Worm (Caenorhabditis elegans) whole organism, young adult: ENCODE measurements around the gene C50B6.9.

Experiments
- B0019.2 ChIP-seq: fragments of 200-800 bp; sonication (Bioruptor generic); conservative IDR thresholded peaks from 2 replicates; pipeline ENCODE4 v1.3.6; 2022; ENCODE audit warnings: missing genetic modification reagents, missing genetic modification characterization, missing compliant biosample characterization
- C06A6.2 ChIP-seq: fragments of 200-800 bp; sonication (Bioruptor generic); conservative IDR thresholded peaks from 2 replicates; pipeline ENCODE4 v1.3.6; 2022; ENCODE audit warnings: missing genetic modification characterization, missing compliant biosample characterization
- F10E7.11 ChIP-seq: sonication (generic microtip); optimal IDR thresholded peaks from 2 replicates; lab custom pipeline; 2017; ENCODE audit warnings: mild to moderate bottlenecking, missing genetic modification characterization, moderate library complexity, missing compliant biosample characterization
- F22D6.2 ChIP-seq: sonication (generic microtip); optimal IDR thresholded peaks from 2 replicates; lab custom pipeline; 2016; ENCODE audit warnings: mild to moderate bottlenecking, missing genetic modification characterization, missing compliant biosample characterization
- F33H1.4 ChIP-seq: fragments of 200-800 bp; sonication (Bioruptor generic); IDR thresholded peaks from 2 replicates; pipeline ENCODE4 v1.3.6; 2022; ENCODE audit warnings: missing genetic modification reagents, missing genetic modification characterization, missing compliant biosample characterization
- F37B4.10 ChIP-seq: fragments of 200-800 bp; sonication (Bioruptor generic); IDR thresholded peaks from 2 replicates; pipeline ENCODE4 v1.3.6; 2022; ENCODE audit warnings: missing genetic modification characterization, missing compliant biosample characterization
- K11D2.4 ChIP-seq: fragments of 200-800 bp; sonication (Bioruptor generic); IDR thresholded peaks from 2 replicates; pipeline ENCODE4 v1.3.6; 2022; ENCODE audit warnings: missing genetic modification reagents, missing genetic modification characterization, missing compliant biosample characterization
- Y56A3A.18 ChIP-seq: fragments of 200-800 bp; sonication (Bioruptor generic); IDR thresholded peaks from 2 replicates; pipeline ENCODE4 v1.3.6; 2022; ENCODE audit warnings: missing genetic modification reagents, missing genetic modification characterization, missing compliant biosample characterization
- Y95B8A.8 ChIP-seq: fragments of 200-800 bp; sonication (Bioruptor generic); IDR thresholded peaks from 2 replicates; pipeline ENCODE4 v1.3.6; 2022; ENCODE audit warnings: missing genetic modification reagents, missing genetic modification characterization, missing compliant biosample characterization
- aptf-2 ChIP-seq: fragments of 200-800 bp; sonication (Bioruptor generic); conservative IDR thresholded peaks from 2 replicates; pipeline ENCODE4 v1.3.6; 2022; ENCODE audit warnings: missing genetic modification reagents, missing genetic modification characterization, missing compliant biosample characterization
- aptf-3 ChIP-seq: fragments of 200-800 bp; sonication (Bioruptor generic); IDR thresholded peaks from 2 replicates; pipeline ENCODE4 v1.3.6; 2022; ENCODE audit warnings: missing genetic modification characterization, missing compliant biosample characterization
- atf-7 ChIP-seq: sonication (generic microtip); optimal IDR thresholded peaks from 2 replicates; lab custom pipeline; 2017; ENCODE audit warnings: mild to moderate bottlenecking, missing genetic modification characterization, missing compliant biosample characterization
- attf-3 ChIP-seq: fragments of 200-800 bp; sonication (Bioruptor generic); conservative IDR thresholded peaks from 2 replicates; pipeline ENCODE4 v1.3.6; 2022; ENCODE audit warnings: missing genetic modification reagents, missing genetic modification characterization, missing compliant biosample characterization
- ccch-3 ChIP-seq: fragments of 200-800 bp; sonication (Bioruptor generic); optimal IDR thresholded peaks from 2 replicates; lab custom pipeline; 2018; ENCODE audit warnings: mild to moderate bottlenecking, missing genetic modification characterization, missing compliant biosample characterization
- cebp-2 ChIP-seq: fragments of 200-800 bp; sonication (Bioruptor generic); IDR thresholded peaks from 2 replicates; pipeline ENCODE4 v1.3.6; 2022; ENCODE audit warnings: missing genetic modification characterization, missing compliant biosample characterization
- ceh-100 ChIP-seq: fragments of 200-800 bp; sonication (Bioruptor generic); IDR thresholded peaks from 2 replicates; pipeline ENCODE4 v1.3.6; 2022; ENCODE audit warnings: missing genetic modification reagents, missing genetic modification characterization, missing compliant biosample characterization
- ceh-79 ChIP-seq: sonication (generic microtip); optimal IDR thresholded peaks from 2 replicates; lab custom pipeline; 2017; ENCODE audit warnings: mild to moderate bottlenecking, missing genetic modification characterization, missing compliant biosample characterization
- ceh-91 ChIP-seq: fragments of 200-800 bp; sonication (Bioruptor generic); IDR thresholded peaks from 2 replicates; pipeline ENCODE4 v1.3.6; 2022; ENCODE audit warnings: missing genetic modification reagents, missing genetic modification characterization, missing compliant biosample characterization
- chd-7 ChIP-seq: sonication (generic microtip); optimal IDR thresholded peaks from 2 replicates; lab custom pipeline; 2016; ENCODE audit warnings: mild to moderate bottlenecking, missing genetic modification characterization, moderate library complexity, missing compliant biosample characterization
- dox-1 ChIP-seq: fragments of 200-800 bp; sonication (Bioruptor generic); IDR thresholded peaks from 2 replicates; pipeline ENCODE4 v1.3.6; 2022; ENCODE audit warnings: missing genetic modification reagents, missing genetic modification characterization, missing compliant biosample characterization
- efl-1 ChIP-seq: fragments of 150-350 bp; optimal IDR thresholded peaks from 2 replicates; lab custom pipeline; 2014; ENCODE audit warnings: missing biosample characterization, missing genetic modification reagents, missing genetic modification characterization
- egl-44 ChIP-seq: fragments of 200-800 bp; sonication (Bioruptor generic); IDR thresholded peaks from 2 replicates; pipeline ENCODE4 v1.3.6; 2022; ENCODE audit warnings: missing genetic modification reagents, missing genetic modification characterization, missing compliant biosample characterization
- gei-17 ChIP-seq: fragments of 200-800 bp; sonication (Bioruptor generic); optimal IDR thresholded peaks from 2 replicates; lab custom pipeline; 2018; ENCODE audit warnings: mild to moderate bottlenecking, missing genetic modification characterization, missing compliant biosample characterization
- him-1 ChIP-seq: sonication (generic microtip); optimal IDR thresholded peaks from 2 replicates; lab custom pipeline; 2016; ENCODE audit warnings: missing genotype, missing genetic modification reagents, missing genetic modification characterization, missing compliant biosample characterization
- hlh-26 ChIP-seq: fragments of 200-800 bp; sonication (Bioruptor generic); conservative IDR thresholded peaks from 2 replicates; pipeline ENCODE4 v1.3.6; 2022; ENCODE audit warnings: missing genetic modification reagents, missing genetic modification characterization, missing compliant biosample characterization
- hmg-1.2 ChIP-seq: fragments of 200-800 bp; sonication (Bioruptor generic); IDR thresholded peaks from 2 replicates; pipeline ENCODE4 v1.3.6; 2022; ENCODE audit warnings: missing genetic modification reagents, missing genetic modification characterization, missing compliant biosample characterization
- hmg-20 ChIP-seq: fragments of 200-800 bp; sonication (Bioruptor generic); IDR thresholded peaks from 2 replicates; pipeline ENCODE4 v1.3.6; 2022; ENCODE audit warnings: missing genetic modification reagents, missing genetic modification characterization, missing compliant biosample characterization
- madf-8 ChIP-seq: fragments of 200-800 bp; sonication (Bioruptor generic); conservative IDR thresholded peaks from 2 replicates; pipeline ENCODE4 v1.3.6; 2022; ENCODE audit warnings: missing genetic modification reagents, missing genetic modification characterization, missing compliant biosample characterization
- mcd-1 ChIP-seq: fragments of 200-800 bp; sonication (Bioruptor generic); IDR thresholded peaks from 2 replicates; pipeline ENCODE4 v1.3.6; 2022; ENCODE audit warnings: missing genetic modification reagents, missing genetic modification characterization, missing compliant biosample characterization
- nhr-120 ChIP-seq: fragments of 200-800 bp; sonication (Bioruptor generic); IDR thresholded peaks from 2 replicates; pipeline ENCODE4 v1.3.6; 2022; ENCODE audit warnings: missing genetic modification characterization, missing compliant biosample characterization
- nhr-80 ChIP-seq: sonication (generic microtip); optimal IDR thresholded peaks from 2 replicates; lab custom pipeline; 2016; ENCODE audit warnings: missing genetic modification characterization, missing compliant biosample characterization
- nhr-90 ChIP-seq: sonication (generic microtip); optimal IDR thresholded peaks from 2 replicates; lab custom pipeline; 2016; ENCODE audit warnings: missing genotype, mild to moderate bottlenecking, missing genetic modification characterization, missing compliant biosample characterization
- pha-4 ChIP-seq: fragments of 150-350 bp; sonication (generic microtip); optimal IDR thresholded peaks from 2 replicates; lab custom pipeline; 2014; ENCODE audit warnings: missing biosample characterization, missing genetic modification reagents, missing genetic modification characterization
- rcor-1 ChIP-seq: fragments of 200-800 bp; sonication (Bioruptor generic); IDR thresholded peaks from 2 replicates; pipeline ENCODE4 v1.3.6; 2022; ENCODE audit warnings: missing genetic modification reagents, missing genetic modification characterization, missing compliant biosample characterization
- repo-1 ChIP-seq: sonication (generic microtip); optimal IDR thresholded peaks from 2 replicates; lab custom pipeline; 2017; ENCODE audit warnings: mild to moderate bottlenecking, missing genetic modification characterization, missing compliant biosample characterization
- snpc-4 ChIP-seq, 5 experiments: fragments of 150-350 bp in 1 of 5; sonication (generic microtip) in 4 of 5; optimal IDR thresholded peaks; 2 replicates each; lab custom pipeline; 2014 to 2018; ENCODE audit warnings: missing genetic modification characterization in 5 of 5, missing biosample characterization in 3 of 5, antibody characterized with exemption in 2 of 5, mild to moderate bottlenecking in 2 of 5, missing compliant biosample characterization in 2 of 5, missing genotype in 2 of 5, moderate library complexity in 2 of 5, missing genetic modification reagents in 1 of 5
- ztf-18 ChIP-seq: sonication (generic microtip); optimal IDR thresholded peaks from 2 replicates; lab custom pipeline; 2016; ENCODE audit warnings: missing genotype, mild to moderate bottlenecking, missing genetic modification characterization, missing compliant biosample characterization
- ztf-22 ChIP-seq: fragments of 200-800 bp; sonication (Bioruptor generic); optimal IDR thresholded peaks from 2 replicates; lab custom pipeline; 2018; ENCODE audit warnings: mild to moderate bottlenecking, missing genetic modification characterization, moderate library complexity, missing compliant biosample characterization
- ztf-3 ChIP-seq: fragments of 200-800 bp; sonication (Bioruptor generic); optimal IDR thresholded peaks from 2 replicates; lab custom pipeline; 2018; ENCODE audit warnings: mild to moderate bottlenecking, missing genetic modification characterization, missing compliant biosample characterization
- ztf-6 ChIP-seq: fragments of 200-800 bp; sonication (Bioruptor generic); IDR thresholded peaks from 2 replicates; pipeline ENCODE4 v1.3.6; 2022; ENCODE audit warnings: missing genetic modification reagents, missing genetic modification characterization, missing compliant biosample characterization

The C50B6.9 gene

DNA sequence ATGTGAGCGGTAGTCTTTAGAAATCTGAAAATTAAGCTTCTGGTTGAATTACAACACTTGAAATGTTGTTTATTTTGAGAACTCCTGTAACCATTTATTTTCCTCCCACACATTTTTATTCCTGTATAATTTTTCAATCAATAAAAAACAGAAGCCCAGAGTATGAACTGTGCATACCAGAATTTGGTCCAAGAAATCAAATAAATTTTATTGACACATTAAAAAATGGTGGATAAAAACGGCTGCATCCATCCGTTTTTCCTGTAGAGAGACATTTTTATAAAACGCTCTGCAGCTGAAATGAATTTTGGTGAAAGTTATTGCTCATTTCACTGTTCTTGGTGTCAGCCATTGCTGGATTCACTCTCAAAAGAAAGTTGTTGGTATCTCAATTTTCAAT lies 38.9 kb upstream of the C50B6.9 start, which contains the start of gene C26E1.1:
C26E1.1 (plus strand) TSS at position 301 of the 400 bp plus-strand sequence.
- TF ChIP-seq ccch-3 (GFP tag; lab: Kevin White, UChicago) = no peak
- no peak for TF ChIP-seq nhr-80 (tag; lab: Kevin White, UChicago)
- TF ChIP-seq Y56A3A.18 = no peak

DNA sequence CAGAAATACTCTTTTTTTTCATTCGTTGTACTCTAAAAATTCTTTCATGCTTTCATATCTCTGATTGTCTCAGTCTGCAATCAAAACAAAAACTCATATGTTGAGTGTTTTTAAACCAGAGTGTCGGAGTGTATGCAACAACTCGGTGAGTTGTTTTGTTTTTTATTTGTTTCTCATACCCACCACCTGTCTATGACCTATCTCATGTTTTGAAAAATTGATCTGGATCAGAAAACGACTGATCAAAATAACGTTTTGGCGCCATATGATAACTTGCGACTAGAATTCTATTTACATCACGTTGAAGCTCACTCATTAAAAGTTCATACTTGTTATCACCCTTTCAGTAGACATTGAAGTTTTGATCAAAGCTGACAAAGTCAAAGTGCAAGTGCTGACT lies 37.5 kb upstream of the C50B6.9 start:
- TF ChIP-seq him-1 (tag; lab: Kevin White, UChicago) (no peak), ccch-3 (GFP tag; lab: Kevin White, UChicago) (no peak), C06A6.2 (GFP tag; lab: Robert Waterston, UW) (no peak), aptf-2 (GFP tag; lab: Robert Waterston, UW) (no peak), ztf-6 (GFP tag; lab: Robert Waterston, UW) (no peak), ztf-22 (GFP tag; lab: Kevin White, UChicago) (no peak), mcd-1 (GFP tag; lab: Robert Waterston, UW) (no peak), ztf-3 (no peak), aptf-3 (GFP tag; lab: Robert Waterston, UW) (no peak), hlh-26 (GFP tag; lab: Robert Waterston, UW) (no peak), F37B4.10 (GFP tag; lab: Robert Waterston, UW) (no peak), ceh-79 (tag; lab: Kevin White, UChicago) (no peak), F10E7.11 (tag; lab: Kevin White, UChicago) (no peak), dox-1 (GFP tag; lab: Robert Waterston, UW) (no peak), ceh-91 (GFP tag; lab: Robert Waterston, UW) (no peak), hmg-1.2 (GFP tag; lab: Robert Waterston, UW) (no peak), rcor-1 (no peak), gei-17 (no peak), F22D6.2 (tag; lab: Kevin White, UChicago) (no peak), repo-1 (tag; lab: Kevin White, UChicago) (no peak)
- TF ChIP-seq, all 124 proteins: peak for 0

DNA sequence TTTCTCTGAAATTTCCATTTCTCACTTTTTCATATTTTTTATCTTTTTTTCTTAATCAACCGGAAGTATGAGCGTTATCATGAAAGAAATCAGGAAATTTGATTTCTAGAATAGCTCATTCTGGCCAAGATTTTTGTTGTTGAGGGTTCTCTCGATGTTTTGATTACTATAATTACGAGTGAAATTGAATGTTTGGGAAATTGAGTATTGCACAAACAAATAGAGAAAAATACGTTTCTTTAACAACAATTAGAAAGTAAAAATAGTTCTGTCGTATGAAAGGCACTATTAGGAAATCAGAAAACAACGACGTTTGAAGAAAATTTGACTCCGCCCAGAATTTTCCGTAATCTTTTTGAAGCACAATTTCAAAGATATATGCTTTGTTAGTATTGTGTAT lies 36.8 kb upstream of the C50B6.9 start:
- no peak for TF ChIP-seq repo-1 (tag; lab: Kevin White, UChicago)
- no peak for TF ChIP-seq hmg-20 (GFP tag; lab: Robert Waterston, UW)
- no peak for TF ChIP-seq efl-1 (GFP tag; lab: Kevin White, UChicago)
- no peak for TF ChIP-seq dox-1 (GFP tag; lab: Robert Waterston, UW)
- no peak for TF ChIP-seq nhr-90 (tag; lab: Kevin White, UChicago)
- TF ChIP-seq snpc-4 (GFP tag; optimal IDR thresholded peaks at IDR 0.05; lab: Kevin White, UChicago) = no peak
- no peak for TF ChIP-seq snpc-4 (tag; optimal IDR thresholded peaks at IDR 0.05; lab: Kevin White, UChicago)
- TF ChIP-seq F33H1.4 (GFP tag; lab: Robert Waterston, UW) = no peak
- no peak for TF ChIP-seq pha-4
- no peak for TF ChIP-seq K11D2.4 (GFP tag; lab: Robert Waterston, UW)
- no peak for TF ChIP-seq ceh-100 (GFP tag; lab: Robert Waterston, UW)
- TF ChIP-seq B0019.2 (GFP tag; lab: Robert Waterston, UW) = no peak

DNA sequence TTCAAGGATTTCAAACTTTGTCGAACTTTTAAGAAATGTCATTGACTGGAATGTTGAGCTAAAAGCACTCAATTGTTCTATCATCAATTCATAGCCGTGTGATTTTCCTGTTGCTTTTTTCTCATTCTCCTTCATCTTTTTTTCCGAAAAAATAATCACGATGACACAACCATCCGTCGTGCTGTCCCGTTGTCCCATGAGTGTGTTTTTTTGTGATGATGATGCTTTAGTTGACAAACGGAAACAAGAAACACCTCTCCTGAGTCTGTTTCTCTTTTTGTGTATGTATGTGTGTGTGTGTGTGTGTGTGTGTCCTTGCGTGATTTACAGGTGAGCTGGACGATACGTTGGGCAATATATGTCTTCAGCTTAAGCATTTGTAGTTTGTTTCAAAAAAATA lies 35.7 kb upstream of the C50B6.9 start:
- TF ChIP-seq ztf-22 (GFP tag; lab: Kevin White, UChicago) = no peak
- no peak for TF ChIP-seq F22D6.2 (tag; lab: Kevin White, UChicago)
- TF ChIP-seq cebp-2 (GFP tag; lab: Robert Waterston, UW) = no peak
- no peak for TF ChIP-seq Y95B8A.8 (GFP tag; lab: Robert Waterston, UW)
- no peak for TF ChIP-seq nhr-120 (GFP tag; lab: Robert Waterston, UW)
- TF ChIP-seq madf-8 (GFP tag; lab: Robert Waterston, UW) = no peak
- no peak for TF ChIP-seq F10E7.11 (tag; lab: Kevin White, UChicago)
- TF ChIP-seq aptf-2 (GFP tag; lab: Robert Waterston, UW) = no peak
- no peak for TF ChIP-seq egl-44 (GFP tag; lab: Robert Waterston, UW)
- no peak for TF ChIP-seq hmg-1.2 (GFP tag; lab: Robert Waterston, UW)
- TF ChIP-seq ztf-6 (GFP tag; lab: Robert Waterston, UW) = no peak
- TF ChIP-seq chd-7 = no peak
- TF ChIP-seq attf-3 (GFP tag; lab: Robert Waterston, UW) = no peak
- no peak for TF ChIP-seq ztf-18
- TF ChIP-seq atf-7 (tag; lab: Kevin White, UChicago) = no peak
- no peak for TF ChIP-seq B0019.2 (GFP tag; lab: Robert Waterston, UW)
